Worm (Caenorhabditis elegans) whole organism, mixed stage, embryonic: ENCODE results near the gene H38K22.7.

ENCODE experiments used
- mep-1 ChIP-seq: fragments of 150-350 bp; optimal IDR thresholded peaks from 2 replicates; lab custom pipeline; 2017; ENCODE audit warnings: missing biosample characterization, missing genetic modification reagents, missing genetic modification characterization, inconsistent platforms
- nhr-12 ChIP-seq: fragments of 150-350 bp; optimal IDR thresholded peaks from 2 replicates; lab custom pipeline; 2014; ENCODE audit warnings: missing biosample characterization, missing genetic modification characterization
- pha-4 ChIP-seq: fragments of 150-350 bp; optimal IDR thresholded peaks from 2 replicates; lab custom pipeline; 2018; ENCODE audit warnings: missing biosample characterization, missing genetic modification reagents, missing genetic modification characterization
- sptf-1 ChIP-seq: sonication (generic microtip); optimal IDR thresholded peaks from 2 replicates; lab custom pipeline; 2017; ENCODE audit warnings: mild to moderate bottlenecking, missing genetic modification characterization, moderate library complexity, missing compliant biosample characterization
- unc-39 ChIP-seq: fragments of 150-350 bp; optimal IDR thresholded peaks from 2 replicates; lab custom pipeline; 2014; ENCODE audit warnings: missing biosample characterization, missing genetic modification characterization
- unc-62 ChIP-seq: fragments of 150-350 bp; optimal IDR thresholded peaks from 2 replicates; lab custom pipeline; 2014; ENCODE audit warnings: missing biosample characterization, missing genetic modification reagents, missing genetic modification characterization
- ztf-11 ChIP-seq: fragments of 150-350 bp; optimal IDR thresholded peaks from 2 replicates; lab custom pipeline; 2014; ENCODE audit warnings: missing biosample characterization, missing genetic modification characterization

DNA sequence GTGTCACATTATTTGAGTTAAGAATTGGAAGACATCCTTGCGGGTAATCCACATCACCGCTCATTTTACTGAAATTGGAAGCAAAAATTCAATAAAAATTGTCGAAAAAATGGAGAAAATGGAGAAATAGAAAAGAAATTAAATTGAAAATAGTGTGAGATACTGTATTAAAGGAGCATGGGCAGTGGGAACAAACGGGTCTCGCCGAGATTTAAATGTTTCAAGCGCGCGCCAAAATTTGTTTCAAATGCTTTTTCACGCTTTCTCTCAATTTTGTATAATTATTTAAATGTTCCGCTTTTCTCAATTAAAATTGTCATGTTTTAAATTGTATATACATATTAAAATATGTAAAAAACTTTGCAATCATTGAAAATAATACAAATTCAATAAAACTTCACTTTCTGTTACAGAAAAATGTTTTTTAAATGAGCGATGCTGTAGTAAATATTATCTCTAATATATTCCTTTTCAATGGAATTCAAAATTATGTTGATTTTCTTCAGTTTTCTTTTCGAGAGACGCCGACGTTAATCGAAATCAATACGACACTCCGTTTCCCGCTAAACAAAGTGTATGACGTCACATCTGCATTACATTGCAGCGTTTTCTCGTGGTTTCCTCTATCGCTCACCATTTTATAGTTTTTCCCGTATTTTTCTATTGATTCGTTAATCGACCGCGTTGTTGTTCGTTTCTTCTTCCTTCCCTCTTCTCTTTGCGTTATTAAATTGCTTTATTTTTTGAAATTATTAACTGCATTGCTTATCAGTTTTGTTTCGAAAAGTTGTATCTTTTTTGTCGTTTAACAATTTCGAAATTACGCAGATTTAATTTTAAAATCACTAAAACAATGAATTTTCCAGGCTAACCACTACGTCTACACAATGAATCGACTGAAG, 8.2 kb upstream of the H38K22.7 start, which contains the start of the genes evl-14 and dcn-1:
- TF ChIP-seq unc-39 (tag; lab: Kevin White, UChicago) (no peak), sptf-1 (tag; lab: Kevin White, UChicago) (no peak), ztf-11 (tag; lab: Kevin White, UChicago) (no peak), nhr-12 (tag; lab: Kevin White, UChicago) (no peak), mep-1 (peak; percentile 39), unc-62 (GFP tag; lab: Kevin White, UChicago) (no peak), pha-4 (peak; percentile 59)
